Worm (Caenorhabditis elegans): ENCODE measurements around the gene F38B6.3.
A peak's percentile ranks its signal among the peaks of the same experiment; 100 is the strongest.

Gene F38B6.3

DNA sequence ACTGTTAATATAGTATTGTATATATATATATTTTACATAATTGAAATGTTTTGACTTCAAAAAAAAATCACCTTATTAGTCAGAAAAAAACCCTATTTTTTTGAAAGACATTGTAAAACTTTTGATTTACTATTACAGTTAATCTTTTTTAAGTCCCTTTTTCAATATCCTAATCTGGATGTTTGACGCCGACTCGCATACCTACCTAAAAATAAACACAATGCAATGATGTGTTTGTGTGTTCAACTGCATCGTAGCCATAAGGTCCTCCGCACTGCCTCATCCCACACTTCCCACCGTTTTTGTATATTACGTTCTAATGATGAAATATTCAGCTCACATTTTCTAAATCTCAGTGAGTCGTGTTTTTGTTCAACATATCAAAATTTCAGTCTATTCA is at the start of gene F38B6.3:
TSS of gene F38B6.3 (plus strand) at position 301 of the 400 bp plus-strand sequence.
- TF ChIP-seq nhr-129 (tag; optimal IDR thresholded peaks at IDR 0.05), result no peak
- no peak for TF ChIP-seq ztf-11 (tag; optimal IDR thresholded peaks at IDR 0.05)
- TF ChIP-seq F13H6.1 (tag; optimal IDR thresholded peaks at IDR 0.05), result no peak
- no peak for TF ChIP-seq nhr-11 (tag; optimal IDR thresholded peaks at IDR 0.05)
- no peak for TF ChIP-seq peb-1 (tag; optimal IDR thresholded peaks at IDR 0.05)
- TF ChIP-seq ceh-82 (tag; optimal IDR thresholded peaks at IDR 0.05), result no peak
- no peak for TF ChIP-seq Y55F3AM.14 (GFP tag; optimal IDR thresholded peaks at IDR 0.05)
- TF ChIP-seq ztf-1 (GFP tag; conservative IDR thresholded peaks at IDR 0.05), result no peak
- TF ChIP-seq nhr-77 (tag; optimal IDR thresholded peaks at IDR 0.05), result no peak
- no peak for TF ChIP-seq aly-2 (tag; optimal IDR thresholded peaks at IDR 0.05)
- no peak for TF ChIP-seq crh-2 (tag; optimal IDR thresholded peaks at IDR 0.05)
- no peak for TF ChIP-seq ZK546.5 (tag; optimal IDR thresholded peaks at IDR 0.05)
- no peak for TF ChIP-seq ceh-16 (tag; optimal IDR thresholded peaks at IDR 0.05)
- TF ChIP-seq nhr-6 (tag; optimal IDR thresholded peaks at IDR 0.05), result no peak
- TF ChIP-seq ama-1 (optimal IDR thresholded peaks at IDR 0.05), result no peak
- no peak for TF ChIP-seq nhr-21 (tag; optimal IDR thresholded peaks at IDR 0.05)
- TF ChIP-seq elt-1 (tag; optimal IDR thresholded peaks at IDR 0.05), result no peak
- no peak for TF ChIP-seq unc-39 (tag; optimal IDR thresholded peaks at IDR 0.05)

DNA sequence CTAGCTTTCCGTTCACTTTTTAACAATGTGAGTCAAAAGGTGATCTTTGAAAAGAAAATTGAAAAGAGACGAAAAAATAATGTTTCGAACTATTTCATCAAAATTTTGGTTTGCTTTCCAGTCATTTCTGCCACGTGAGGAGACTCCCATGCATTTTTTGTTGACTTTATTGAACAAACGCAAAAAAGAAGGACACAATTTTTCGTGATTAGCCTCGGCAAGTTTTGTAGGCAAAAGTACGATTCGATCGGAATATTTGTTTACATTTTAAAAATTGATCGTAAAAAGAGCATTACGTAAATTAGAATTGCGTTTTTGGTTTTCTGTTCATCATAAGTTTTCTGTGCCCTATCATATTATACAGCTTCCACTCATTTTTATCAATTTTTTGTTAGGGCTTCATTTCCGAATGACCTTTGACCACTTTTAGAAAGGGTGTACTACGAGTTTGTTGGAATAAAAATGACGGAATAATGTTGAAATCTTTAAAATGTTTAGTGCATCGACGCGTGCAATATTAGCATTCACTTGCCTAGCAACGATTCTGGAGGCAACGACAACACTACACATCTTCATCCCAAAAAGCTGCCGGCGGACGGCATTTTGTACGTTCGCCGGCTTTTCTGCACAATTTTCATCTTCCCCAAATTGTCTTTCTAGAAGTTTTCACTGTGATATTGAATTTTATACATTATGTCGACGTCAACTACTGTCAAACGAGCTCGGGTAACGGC is 48.3 kb upstream of the F38B6.3 start, which contains the start of gene C56E10.3:
TSS of gene C56E10.3 (plus strand) at position 684 of the 734 bp plus-strand sequence.
- TF ChIP-seq C34F6.9 (tag; optimal IDR thresholded peaks at IDR 0.05) (peak; percentile 18), crh-2 (tag; optimal IDR thresholded peaks at IDR 0.05) (peak; percentile 62), F13H6.1 (tag; optimal IDR thresholded peaks at IDR 0.05) (peak; percentile 70), unc-39 (tag; optimal IDR thresholded peaks at IDR 0.05) (no peak), mdl-1 (tag; optimal IDR thresholded peaks at IDR 0.05) (no peak), nhr-12 (tag; optimal IDR thresholded peaks at IDR 0.05) (no peak), ceh-82 (tag; optimal IDR thresholded peaks at IDR 0.05) (no peak), skn-1 (tag; optimal IDR thresholded peaks at IDR 0.05) (peak; percentile 13), lin-39 (tag; optimal IDR thresholded peaks at IDR 0.05) (no peak), nhr-129 (tag; optimal IDR thresholded peaks at IDR 0.05) (peak; percentile 37), gmeb-1 (tag; optimal IDR thresholded peaks at IDR 0.05) (peak; percentile 50), ztf-1 (GFP tag; conservative IDR thresholded peaks at IDR 0.05) (no peak), sma-9 (GFP tag; optimal IDR thresholded peaks at IDR 0.05) (peak; percentile 72), sma-9 (tag; optimal IDR thresholded peaks at IDR 0.05) (no peak), fos-1 (tag; optimal IDR thresholded peaks at IDR 0.05) (peak; percentile 38)

DNA sequence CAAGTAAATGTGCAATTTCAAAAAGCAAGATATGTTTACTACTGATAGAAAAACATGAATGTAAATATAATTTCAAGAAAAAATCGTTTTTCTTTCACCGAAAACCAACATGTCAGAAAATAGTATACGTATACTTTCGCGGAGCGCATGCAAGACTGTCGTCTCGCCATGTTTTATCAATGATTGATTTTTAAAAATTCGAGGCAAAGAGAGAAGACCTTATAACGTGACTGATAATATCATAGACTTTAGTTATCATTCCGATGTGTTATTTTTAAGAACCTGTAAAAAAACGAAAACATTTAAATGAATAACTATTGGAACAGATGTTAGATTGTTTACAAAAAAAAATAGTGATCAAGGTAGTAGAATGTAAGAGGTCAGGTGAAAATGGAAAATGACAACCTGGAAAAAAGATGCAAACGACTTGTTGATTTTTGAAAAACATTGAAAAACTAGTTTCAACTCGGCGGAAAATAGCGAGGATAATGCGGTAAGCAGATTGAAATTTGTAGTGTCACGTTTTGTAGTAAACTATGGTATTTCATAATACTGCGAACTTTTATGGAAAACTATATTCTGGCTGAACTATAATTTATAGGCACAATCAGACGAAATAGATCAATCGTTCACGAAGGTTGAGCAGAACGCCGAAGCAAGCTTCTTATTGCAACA is 46.9 kb upstream of the F38B6.3 start:
- TF ChIP-seq crh-2 (tag; optimal IDR thresholded peaks at IDR 0.05) (peak; percentile 12), nhr-23 (tag; optimal IDR thresholded peaks at IDR 0.05) (no peak), ztf-4 (tag; optimal IDR thresholded peaks at IDR 0.05) (no peak), fos-1 (tag; optimal IDR thresholded peaks at IDR 0.05) (peak; percentile 16), nhr-25 (tag; optimal IDR thresholded peaks at IDR 0.05) (no peak), sma-9 (GFP tag; optimal IDR thresholded peaks at IDR 0.05) (peak; percentile 53), sma-9 (tag; optimal IDR thresholded peaks at IDR 0.05) (no peak), snpc-4 (tag; optimal IDR thresholded peaks at IDR 0.05) (no peak)

DNA sequence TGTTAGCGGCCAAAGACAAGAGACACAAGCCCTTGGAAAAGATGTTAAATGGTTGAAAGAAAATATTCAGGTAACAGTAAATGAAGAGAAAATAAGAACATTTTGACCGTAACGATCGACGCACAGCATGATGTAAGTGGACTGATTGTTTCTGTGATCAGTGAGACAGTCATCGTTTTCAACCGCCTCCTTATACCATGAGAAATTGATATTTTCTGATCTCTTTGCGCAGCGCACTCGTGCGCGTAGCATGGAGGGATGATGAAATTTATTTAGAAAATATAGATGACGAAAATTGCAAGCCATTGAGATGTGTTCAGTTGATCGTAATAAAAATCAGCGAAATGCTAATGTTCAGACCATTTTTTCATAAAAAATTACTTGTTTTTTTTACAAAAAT is 43.9 kb upstream of the F38B6.3 start:
- TF ChIP-seq mbf-1 (tag; optimal IDR thresholded peaks at IDR 0.05), result no peak
- no peak for TF ChIP-seq nhr-77 (tag; optimal IDR thresholded peaks at IDR 0.05)
- peak; percentile 11 for TF ChIP-seq blmp-1 (tag; optimal IDR thresholded peaks at IDR 0.05; ENCODE audit: insufficient read depth)
- peak; percentile 2 for TF ChIP-seq nhr-25 (tag; optimal IDR thresholded peaks at IDR 0.05)
- TF ChIP-seq nhr-129 (tag; optimal IDR thresholded peaks at IDR 0.05), result peak; percentile 35
- no peak for TF ChIP-seq snpc-4 (tag; optimal IDR thresholded peaks at IDR 0.05)
- TF ChIP-seq nhr-21 (tag; optimal IDR thresholded peaks at IDR 0.05), result peak; percentile 41
- TF ChIP-seq peb-1 (tag; optimal IDR thresholded peaks at IDR 0.05), result no peak
- TF ChIP-seq aly-2 (tag; optimal IDR thresholded peaks at IDR 0.05), result no peak

DNA sequence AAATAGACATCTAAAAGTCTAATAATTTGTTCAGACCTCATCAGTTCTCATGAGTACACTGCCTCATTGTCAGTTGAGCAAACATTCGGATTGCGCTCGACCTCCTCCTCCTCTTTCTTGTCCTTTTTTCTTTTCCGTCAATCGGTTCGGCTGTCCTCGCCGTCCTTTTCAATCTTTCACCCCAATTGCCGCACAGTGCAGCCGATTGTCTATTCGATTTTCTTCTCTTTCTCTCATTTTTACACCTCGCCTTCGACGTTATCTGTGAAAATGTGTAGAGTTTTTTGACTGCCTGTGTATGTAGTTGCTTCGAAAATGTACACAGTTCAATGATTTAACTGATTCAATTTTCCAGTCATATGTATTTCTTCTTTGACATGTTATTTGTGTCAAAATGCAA is 40.3 kb upstream of the F38B6.3 start:
- TF ChIP-seq F13H6.1 (tag; optimal IDR thresholded peaks at IDR 0.05) (peak; percentile 57), nhr-10 (tag; optimal IDR thresholded peaks at IDR 0.05) (no peak), sma-9 (GFP tag; optimal IDR thresholded peaks at IDR 0.05) (peak; percentile 27), sma-9 (tag; optimal IDR thresholded peaks at IDR 0.05) (no peak), ceh-16 (tag; optimal IDR thresholded peaks at IDR 0.05) (no peak), lin-39 (tag; optimal IDR thresholded peaks at IDR 0.05) (no peak), ztf-1 (GFP tag; conservative IDR thresholded peaks at IDR 0.05) (no peak), nhr-129 (tag; optimal IDR thresholded peaks at IDR 0.05) (peak; percentile 36), fos-1 (tag; optimal IDR thresholded peaks at IDR 0.05) (peak; percentile 70), ceh-82 (tag; optimal IDR thresholded peaks at IDR 0.05) (no peak), nhr-11 (tag; optimal IDR thresholded peaks at IDR 0.05) (no peak), gmeb-1 (tag; optimal IDR thresholded peaks at IDR 0.05) (no peak), dmd-4 (tag; optimal IDR thresholded peaks at IDR 0.05) (no peak), blmp-1 (tag; optimal IDR thresholded peaks at IDR 0.05; ENCODE audit: insufficient read depth) (no peak)
